Worm (Caenorhabditis elegans): ENCODE results near the gene F57F4.2.
A peak's percentile ranks its signal among the peaks of the same experiment; 100 is the strongest.

Gene F57F4.2

ce11 chrV:6352350-6352749, 37.2 kb downstream of the F57F4.2 start:
- TF ChIP-seq unc-62 (GFP tag; optimal IDR thresholded peaks at IDR 0.05) (no peak), F16B12.6 (tag; optimal IDR thresholded peaks at IDR 0.05) (no peak), ets-5 (GFP tag; IDR thresholded peaks at IDR 0.05) (no peak), nhr-19 (GFP tag; conservative IDR thresholded peaks at IDR 0.05) (no peak), blmp-1 (tag; optimal IDR thresholded peaks at IDR 0.05) (peak; percentile 100), C34B4.2 (tag; optimal IDR thresholded peaks at IDR 0.05) (no peak), lin-13 (GFP tag; optimal IDR thresholded peaks at IDR 0.05) (no peak), grh-1 (GFP tag; IDR thresholded peaks at IDR 0.05) (no peak), lin-15B (tag; optimal IDR thresholded peaks at IDR 0.05) (no peak), C16A3.4 (tag; optimal IDR thresholded peaks at IDR 0.05) (no peak), vab-15 (tag; optimal IDR thresholded peaks at IDR 0.05) (no peak), nhr-28 (tag; optimal IDR thresholded peaks at IDR 0.05) (no peak), ceh-82 (tag; optimal IDR thresholded peaks at IDR 0.05) (no peak), mef-2 (tag; optimal IDR thresholded peaks at IDR 0.05) (no peak), egl-13 (tag; optimal IDR thresholded peaks at IDR 0.05) (no peak), hlh-4 (tag; optimal IDR thresholded peaks at IDR 0.05) (no peak), ceh-63 (GFP tag; optimal IDR thresholded peaks at IDR 0.05) (no peak), nhr-85 (tag) (peak; percentile 29)

DNA sequence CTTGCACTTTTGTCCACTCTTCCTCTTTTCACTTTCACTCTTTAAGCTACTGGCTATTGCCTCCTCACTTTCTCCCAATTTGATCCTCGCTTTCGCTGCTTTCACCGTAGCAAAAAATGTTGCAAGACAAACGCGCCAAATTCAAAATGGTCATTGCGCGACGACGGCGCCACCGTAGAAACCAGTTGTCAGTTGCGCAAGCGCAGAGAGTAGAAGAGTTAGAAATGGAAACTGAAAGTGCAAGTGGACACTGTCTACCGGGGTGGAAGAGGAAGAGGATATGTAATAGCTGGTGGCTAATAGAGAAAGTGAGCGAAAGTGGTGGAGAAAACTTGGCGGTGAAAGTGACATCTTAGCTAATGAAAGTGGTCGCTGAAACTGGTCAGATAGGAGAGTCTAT, 38.4 kb downstream of the F57F4.2 start:
- TF ChIP-seq vab-15 (tag; optimal IDR thresholded peaks at IDR 0.05) (no peak), ceh-8 (GFP tag; optimal IDR thresholded peaks at IDR 0.05) (no peak), blmp-1 (tag; optimal IDR thresholded peaks at IDR 0.05) (peak; percentile 100), ceh-82 (tag; optimal IDR thresholded peaks at IDR 0.05) (no peak), efl-1 (optimal IDR thresholded peaks at IDR 0.05) (no peak), efl-1 (GFP tag; optimal IDR thresholded peaks at IDR 0.05 in 1 of 2) (no peak)

ce11 chrV:6350109-6350508, 39.4 kb downstream of the F57F4.2 start:
- TF ChIP-seq ztf-11 (tag; optimal IDR thresholded peaks at IDR 0.05), result no peak
- peak; percentile 65 for TF ChIP-seq blmp-1 (tag; optimal IDR thresholded peaks at IDR 0.05)
- peak; percentile 47 for TF ChIP-seq lin-14 (GFP tag; optimal IDR thresholded peaks at IDR 0.05)
- no peak for TF ChIP-seq lin-13 (GFP tag; optimal IDR thresholded peaks at IDR 0.05)

DNA sequence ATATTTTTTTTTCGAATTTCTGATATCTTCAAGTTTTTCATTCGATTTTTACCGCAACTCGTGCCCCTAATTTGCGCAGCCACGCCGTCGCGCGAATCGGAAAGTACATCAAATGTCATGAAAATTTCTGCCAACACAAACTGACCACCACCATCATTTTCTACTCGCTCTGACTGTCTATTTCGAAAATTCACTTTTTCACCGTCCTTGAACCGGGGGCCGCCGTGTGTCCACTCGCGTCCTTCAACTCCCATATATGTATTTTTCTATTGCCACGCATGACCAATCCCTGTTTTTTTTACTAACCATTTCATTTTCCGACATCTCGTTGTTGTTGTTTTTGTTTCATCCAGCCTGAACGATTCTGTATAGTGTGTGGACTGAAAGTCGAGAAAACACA, 39.9 kb downstream of the F57F4.2 start:
- TF ChIP-seq nhr-12 (tag; optimal IDR thresholded peaks at IDR 0.05) (no peak), lin-14 (GFP tag; optimal IDR thresholded peaks at IDR 0.05) (peak; percentile 78), nhr-90 (tag; optimal IDR thresholded peaks at IDR 0.05; ENCODE audit: poor library complexity) (peak; percentile 1), elt-2 (tag; optimal IDR thresholded peaks at IDR 0.05) (no peak), efl-1 (optimal IDR thresholded peaks at IDR 0.05) (no peak), efl-1 (GFP tag; optimal IDR thresholded peaks at IDR 0.05 in 1 of 2) (peak in 1 of 2 experiments; percentile 82), mep-1 (tag; optimal IDR thresholded peaks at IDR 0.05) (peak; percentile 26), unc-130 (tag; optimal IDR thresholded peaks at IDR 0.05) (peak; percentile 6), nhr-20 (tag; optimal IDR thresholded peaks at IDR 0.05) (peak; percentile 58), aha-1 (tag; optimal IDR thresholded peaks at IDR 0.05) (no peak), lin-35 (GFP tag; optimal IDR thresholded peaks at IDR 0.05) (peak in 1 of 2 experiments; percentile 13), nhr-71 (tag; optimal IDR thresholded peaks at IDR 0.05) (peak; percentile 34), blmp-1 (tag; optimal IDR thresholded peaks at IDR 0.05) (peak; percentile 97), nhr-237 (tag; optimal IDR thresholded peaks at IDR 0.05) (no peak), nhr-85 (tag) (peak; percentile 30), snu-23 (GFP tag; optimal IDR thresholded peaks at IDR 0.05) (peak; percentile 41), nhr-19 (GFP tag; conservative IDR thresholded peaks at IDR 0.05) (peak; percentile 13)

DNA sequence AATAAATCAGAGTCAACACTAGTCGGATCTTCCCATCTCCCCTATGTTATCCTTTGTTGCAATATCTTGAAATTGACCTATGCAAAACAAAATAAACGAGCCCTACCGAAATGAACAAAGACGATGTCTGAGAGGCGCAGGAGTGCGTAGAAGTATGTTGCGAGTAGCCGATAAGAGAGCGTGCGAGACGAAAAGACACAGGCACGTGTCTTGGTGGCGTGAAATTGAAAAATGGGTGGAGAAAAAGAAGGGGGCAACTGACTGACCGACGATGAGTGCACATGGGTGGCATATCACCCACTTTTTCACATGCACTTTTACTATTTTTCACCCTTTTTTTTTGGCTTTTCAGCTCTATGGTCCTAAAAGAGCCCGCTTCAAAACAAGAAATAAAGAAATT, 41.4 kb downstream of the F57F4.2 start:
- TF ChIP-seq sox-4 (tag; optimal IDR thresholded peaks at IDR 0.05), result no peak
- no peak for TF ChIP-seq nhr-12 (tag; optimal IDR thresholded peaks at IDR 0.05)
- TF ChIP-seq nhr-11 (tag; optimal IDR thresholded peaks at IDR 0.05), result no peak
- TF ChIP-seq lin-14 (GFP tag; optimal IDR thresholded peaks at IDR 0.05), result peak; percentile 85
- TF ChIP-seq ceh-82 (tag; optimal IDR thresholded peaks at IDR 0.05), result peak in 2 of 3 experiments; percentile 46 to 49
- TF ChIP-seq lin-35 (GFP tag; optimal IDR thresholded peaks at IDR 0.05), result peak; percentile 15 to 58
- TF ChIP-seq fkh-8 (tag; optimal IDR thresholded peaks at IDR 0.05), result no peak
- no peak for TF ChIP-seq pag-3 (tag; optimal IDR thresholded peaks at IDR 0.05; ENCODE audit: borderline replicate concordance, insufficient read depth)
- no peak for TF ChIP-seq tlp-1 (tag; optimal IDR thresholded peaks at IDR 0.05)
- TF ChIP-seq nhr-76 (tag; optimal IDR thresholded peaks at IDR 0.05), result no peak
- no peak for TF ChIP-seq lin-15B (tag; optimal IDR thresholded peaks at IDR 0.05)
- no peak for TF ChIP-seq egl-27 (tag; optimal IDR thresholded peaks at IDR 0.05)
- no peak for TF ChIP-seq fkh-4 (tag; optimal IDR thresholded peaks at IDR 0.05; ENCODE audit: borderline replicate concordance)
- TF ChIP-seq ets-5 (GFP tag; IDR thresholded peaks at IDR 0.05), result no peak
- TF ChIP-seq mdl-1 (tag; optimal IDR thresholded peaks at IDR 0.05), result peak in 1 of 2 experiments; percentile 81
- no peak for TF ChIP-seq vab-15 (tag; optimal IDR thresholded peaks at IDR 0.05)
- no peak for TF ChIP-seq nhr-85 (tag)
- no peak for TF ChIP-seq elt-3 (tag; optimal IDR thresholded peaks at IDR 0.05)
- peak in 1 of 2 experiments; percentile 26 for TF ChIP-seq efl-1 (optimal IDR thresholded peaks at IDR 0.05)
- TF ChIP-seq efl-1 (GFP tag; optimal IDR thresholded peaks at IDR 0.05 in 1 of 2), result no peak

All from whole organism, L1 larva.